Fruit fly (Drosophila melanogaster): Measurements from ENCODE around the gene Or33a.

- no peak for TF ChIP-seq CG8478 (optimal IDR thresholded peaks at IDR 0.05)
- no peak for TF ChIP-seq CTCF (optimal IDR thresholded peaks at IDR 0.05)
Observed at dm6 chr2L:11955839-11956238, 21.5 kb downstream of the Or33a start.

Measured in S2 (cell line).